Worm (Caenorhabditis elegans): Measurements from ENCODE around the gene F29B9.11.

F29B9.11 gene

ce11 chrIV:4660151-4661041, at the start of gene F29B9.11, which contains the start of gene jmjd-1.2 (continued):
- peak; percentile 82 for TF ChIP-seq ztf-18 (tag; optimal IDR thresholded peaks at IDR 0.05)
- TF ChIP-seq ztf-26 (tag; optimal IDR thresholded peaks at IDR 0.05), result peak; percentile 81
- no peak for TF ChIP-seq F10E7.11 (tag; optimal IDR thresholded peaks at IDR 0.05)
- TF ChIP-seq lir-1 (GFP tag; conservative IDR thresholded peaks at IDR 0.05), result peak; percentile 80
- peak; percentile 91 for TF ChIP-seq ceh-27 (GFP tag; optimal IDR thresholded peaks at IDR 0.05)
- peak; percentile 54 to 81 for TF ChIP-seq let-607 (tag; optimal IDR thresholded peaks at IDR 0.05)
- TF ChIP-seq xnd-1 (tag; optimal IDR thresholded peaks at IDR 0.05), result peak; percentile 50
- TF ChIP-seq hrde-1 (tag; optimal IDR thresholded peaks at IDR 0.05; ENCODE audit: borderline replicate concordance), result no peak
- TF ChIP-seq hmg-1.2 (GFP tag; IDR thresholded peaks at IDR 0.05), result peak; percentile 73
- TF ChIP-seq aptf-2 (GFP tag; conservative IDR thresholded peaks at IDR 0.05), result peak; percentile 76
- peak; percentile 68 for TF ChIP-seq chd-7 (tag; optimal IDR thresholded peaks at IDR 0.05)
- TF ChIP-seq ceh-79 (tag; optimal IDR thresholded peaks at IDR 0.05), result no peak
- TF ChIP-seq F57C9.4 (tag; optimal IDR thresholded peaks at IDR 0.05), result no peak
- peak; percentile 97 for TF ChIP-seq F33H1.4 (GFP tag; IDR thresholded peaks at IDR 0.05)
- TF ChIP-seq ceh-91 (GFP tag; IDR thresholded peaks at IDR 0.05), result peak; percentile 86
- TF ChIP-seq unc-130 (GFP tag; optimal IDR thresholded peaks at IDR 0.05), result peak; percentile 94
- TF ChIP-seq bed-2 (GFP tag; IDR thresholded peaks at IDR 0.05), result peak; percentile 85
- no peak for TF ChIP-seq snpc-1.1 (tag; optimal IDR thresholded peaks at IDR 0.05; ENCODE audit: insufficient read depth)
- peak; percentile 71 for TF ChIP-seq tbp1 (GFP tag; optimal IDR thresholded peaks at IDR 0.05)
- TF ChIP-seq mel-28 (tag; optimal IDR thresholded peaks at IDR 0.05; ENCODE audit: borderline replicate concordance), result no peak
- peak; percentile 76; the same call in 1 of the 2 replicates for TF ChIP-seq zfh-2 (GFP tag; conservative IDR thresholded peaks at IDR 0.05)
- TF ChIP-seq nhr-90 (tag; optimal IDR thresholded peaks at IDR 0.05), result peak; percentile 17
- TF ChIP-seq egrh-3 (GFP tag; IDR thresholded peaks at IDR 0.05), result peak; percentile 72
- TF ChIP-seq bed-1 (GFP tag; IDR thresholded peaks at IDR 0.05), result no peak
- TF ChIP-seq ztf-22 (GFP tag; optimal IDR thresholded peaks at IDR 0.05), result no peak
- TF ChIP-seq F55B11.4 (tag; optimal IDR thresholded peaks at IDR 0.05; ENCODE audit: borderline replicate concordance, insufficient read depth), result no peak
- TF ChIP-seq dpl-1 (GFP tag; optimal IDR thresholded peaks at IDR 0.05), result no peak
- TF ChIP-seq efl-1 (GFP tag; optimal IDR thresholded peaks at IDR 0.05), result peak; percentile 43
- TF ChIP-seq madf-3 (GFP tag; IDR thresholded peaks at IDR 0.05), result peak; percentile 75; the same call in 1 of the 2 replicates
- TF ChIP-seq mcd-1 (GFP tag; IDR thresholded peaks at IDR 0.05), result peak; percentile 90
- peak; percentile 80; the same call in 1 of the 2 replicates for TF ChIP-seq K11D2.4 (GFP tag; IDR thresholded peaks at IDR 0.05)
- TF ChIP-seq sdz-38 (tag; optimal IDR thresholded peaks at IDR 0.05), result no peak
- peak; percentile 55 for TF ChIP-seq madf-8 (GFP tag; conservative IDR thresholded peaks at IDR 0.05)
- TF ChIP-seq die-1 (tag; optimal IDR thresholded peaks at IDR 0.05), result peak; percentile 40
- peak; percentile 86 for TF ChIP-seq lin-54 (GFP tag; optimal IDR thresholded peaks at IDR 0.05)
- TF ChIP-seq cebp-1 (GFP tag; IDR thresholded peaks at IDR 0.05), result peak; percentile 63; the same call in 1 of the 2 replicates
- peak; percentile 86 for TF ChIP-seq cebp-1 (tag; optimal IDR thresholded peaks at IDR 0.05)
- TF ChIP-seq F39B2.1 (GFP tag; IDR thresholded peaks at IDR 0.05), result no peak
- peak; percentile 61; the same call in 1 of the 2 replicates for TF ChIP-seq B0019.2 (GFP tag; conservative IDR thresholded peaks at IDR 0.05)
- no peak for TF ChIP-seq Y53F4B.3 (GFP tag; IDR thresholded peaks at IDR 0.05)
- no peak for TF ChIP-seq nhr-179 (tag; optimal IDR thresholded peaks at IDR 0.05)
- TF ChIP-seq K12H6.12 (tag; optimal IDR thresholded peaks at IDR 0.05), result peak; percentile 97
- TF ChIP-seq Y79H2A.3 (GFP tag; conservative IDR thresholded peaks at IDR 0.05), result 0 out of 2 replicates have a peak, but pooled peaks have one; percentile 60
- no peak for TF ChIP-seq rpc-1 (optimal IDR thresholded peaks at IDR 0.05)
- no peak for TF ChIP-seq rpc-1 (tag; optimal IDR thresholded peaks at IDR 0.05)
- TF ChIP-seq ets-4 (GFP tag; optimal IDR thresholded peaks at IDR 0.05), result no peak

All from whole organism, young adult.